Worm (Caenorhabditis elegans) whole organism, early embryonic: ENCODE data around the gene K02F3.9.

ENCODE experiments used
- B0310.2 ChIP-seq: sonication (generic microtip); optimal IDR thresholded peaks from 2 replicates; lab custom pipeline; 2016; ENCODE audit warnings: mild to moderate bottlenecking, missing genetic modification characterization, missing compliant biosample characterization
- F13C5.2 ChIP-seq: sonication (generic microtip); optimal IDR thresholded peaks from 2 replicates; lab custom pipeline; 2017; ENCODE audit warnings: mild to moderate bottlenecking, missing genetic modification characterization, inconsistent platforms, missing compliant biosample characterization
- aly-1 ChIP-seq: sonication (generic microtip); optimal IDR thresholded peaks from 2 replicates; lab custom pipeline; 2016; ENCODE audit warnings: missing genetic modification characterization, missing compliant biosample characterization
- ama-1 ChIP-seq: fragments of 150-350 bp; optimal IDR thresholded peaks from 2 replicates; lab custom pipeline; 2014
- ceh-13 ChIP-seq: fragments of 200-800 bp; sonication (Bioruptor generic); optimal IDR thresholded peaks from 2 replicates; lab custom pipeline; 2018; ENCODE audit warnings: mild to moderate bottlenecking, missing genetic modification characterization, missing compliant biosample characterization
- ceh-36 ChIP-seq: sonication (generic microtip); optimal IDR thresholded peaks from 2 replicates; lab custom pipeline; 2016; ENCODE audit warnings: missing genetic modification characterization, inconsistent platforms, missing compliant biosample characterization
- ets-7 ChIP-seq: sonication (generic microtip); optimal IDR thresholded peaks from 2 replicates; lab custom pipeline; 2016; ENCODE audit warnings: missing genotype, missing genetic modification characterization, missing compliant biosample characterization
- flt-1 ChIP-seq: fragments of 200-800 bp; sonication (Bioruptor generic); IDR thresholded peaks from 2 replicates; pipeline ENCODE4 v1.3.6; 2022; ENCODE audit warnings: missing genetic modification characterization, missing compliant biosample characterization
- hmbx-1 ChIP-seq: sonication (generic microtip); optimal IDR thresholded peaks from 2 replicates; lab custom pipeline; 2016; ENCODE audit warnings: mild to moderate bottlenecking, missing genetic modification characterization, missing compliant biosample characterization
- hmg-4 ChIP-seq: fragments of 200-800 bp; sonication (Bioruptor generic); optimal IDR thresholded peaks from 2 replicates; lab custom pipeline; 2018; ENCODE audit warnings: mild to moderate bottlenecking, missing genetic modification characterization, missing compliant biosample characterization
- hnd-1 ChIP-seq: sonication (generic microtip); optimal IDR thresholded peaks from 2 replicates; lab custom pipeline; 2016; ENCODE audit warnings: missing genetic modification characterization, missing compliant biosample characterization
- pes-1 ChIP-seq: fragments of 200-800 bp; sonication (Bioruptor generic); IDR thresholded peaks from 2 replicates; pipeline ENCODE4 v1.3.6; 2022; ENCODE audit warnings: missing genetic modification reagents, missing genetic modification characterization, missing compliant biosample characterization
- scrt-1 ChIP-seq: fragments of 200-800 bp; sonication (Bioruptor generic); IDR thresholded peaks from 2 replicates; pipeline ENCODE4 v1.3.6; 2022; ENCODE audit warnings: missing genetic modification characterization, missing compliant biosample characterization
- sea-1 ChIP-seq: fragments of 200-800 bp; sonication (Bioruptor generic); conservative IDR thresholded peaks from 2 replicates; pipeline ENCODE4 v1.3.6; 2022; ENCODE audit warnings: missing genetic modification characterization, missing compliant biosample characterization
- tbx-11 ChIP-seq: fragments of 200-800 bp; sonication (Bioruptor generic); IDR thresholded peaks from 2 replicates; pipeline ENCODE4 v1.3.6; 2022; ENCODE audit warnings: missing genetic modification characterization, missing compliant biosample characterization
- tbx-37 ChIP-seq: fragments of 200-800 bp; sonication (Bioruptor generic); conservative IDR thresholded peaks from 2 replicates; pipeline ENCODE4 v1.3.6; 2022; ENCODE audit warnings: missing genetic modification reagents, missing genetic modification characterization, missing compliant biosample characterization
- tra-4 ChIP-seq: sonication (generic microtip); optimal IDR thresholded peaks from 2 replicates; lab custom pipeline; 2017; ENCODE audit warnings: missing genetic modification characterization, missing compliant biosample characterization

Gene K02F3.9

DNA sequence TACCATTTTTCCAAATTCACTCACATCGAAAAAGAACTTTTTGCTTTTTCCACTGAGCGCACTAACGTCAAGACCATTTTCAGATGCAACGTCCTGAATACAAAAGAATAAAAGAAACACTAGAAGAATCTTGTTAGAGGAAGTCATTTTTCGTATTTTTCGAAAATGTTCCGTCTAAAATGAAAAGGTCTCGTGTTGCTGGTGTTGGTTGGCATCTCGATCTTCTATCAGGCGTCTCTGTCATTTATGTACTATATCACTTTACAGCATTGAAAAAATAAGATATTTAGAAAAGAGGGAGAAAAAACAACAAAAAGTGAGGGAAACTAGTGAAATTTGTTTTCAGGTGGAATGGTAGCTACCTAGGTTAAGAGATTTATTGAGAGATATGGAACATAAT, at the start of gene K02F3.9:
K02F3.9 (minus strand) TSS at position 190 of the 400 bp plus-strand sequence.
- TF ChIP-seq F13C5.2 (tag; lab: Kevin White, UChicago), result no peak
- TF ChIP-seq tbx-11, result no peak
- TF ChIP-seq pes-1, result no peak
- no peak for TF ChIP-seq tra-4
- TF ChIP-seq aly-1 (tag; lab: Kevin White, UChicago), result no peak
- no peak for TF ChIP-seq scrt-1 (GFP tag; lab: Robert Waterston, UW)
- no peak for TF ChIP-seq hmbx-1
- no peak for TF ChIP-seq ama-1 (lab: Kevin White, UChicago)

DNA sequence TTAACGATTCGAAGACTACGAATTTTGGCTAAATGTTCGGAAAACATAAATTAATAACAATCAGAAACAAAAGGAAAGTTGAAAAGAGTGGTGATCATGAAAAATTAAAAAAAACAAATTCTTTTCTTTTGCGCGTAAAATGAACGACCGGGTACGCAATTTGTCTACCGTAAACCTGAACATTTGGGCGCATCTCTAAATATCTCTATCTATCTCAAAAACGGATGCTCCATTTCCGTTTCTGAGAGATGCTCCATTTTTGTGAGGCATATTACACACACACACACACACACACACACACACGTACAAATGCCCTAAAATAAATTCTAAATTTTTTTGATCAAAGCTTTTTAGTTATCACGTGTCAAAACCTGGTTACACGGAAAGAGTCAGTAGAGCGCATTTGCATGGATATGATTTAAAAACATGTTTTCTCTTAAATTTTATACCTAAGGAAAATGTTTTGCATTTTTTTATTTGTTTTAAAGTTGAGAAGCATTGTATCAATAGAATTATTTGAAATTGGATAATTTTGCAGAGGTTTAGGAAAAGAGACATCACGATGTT, 47.9 kb upstream of the K02F3.9 start:
- TF ChIP-seq hmbx-1 (no peak), hnd-1 (tag; lab: Kevin White, UChicago) (no peak), sea-1 (GFP tag; lab: Robert Waterston, UW) (no peak), tbx-37 (GFP tag; lab: Robert Waterston, UW) (no peak), ama-1 (lab: Kevin White, UChicago) (no peak), hmg-4 (GFP tag; lab: Kevin White, UChicago) (no peak), ets-7 (tag; lab: Kevin White, UChicago) (no peak), F13C5.2 (tag; lab: Kevin White, UChicago) (no peak), B0310.2 (no peak), tbx-11 (no peak), scrt-1 (GFP tag; lab: Robert Waterston, UW) (no peak)

DNA sequence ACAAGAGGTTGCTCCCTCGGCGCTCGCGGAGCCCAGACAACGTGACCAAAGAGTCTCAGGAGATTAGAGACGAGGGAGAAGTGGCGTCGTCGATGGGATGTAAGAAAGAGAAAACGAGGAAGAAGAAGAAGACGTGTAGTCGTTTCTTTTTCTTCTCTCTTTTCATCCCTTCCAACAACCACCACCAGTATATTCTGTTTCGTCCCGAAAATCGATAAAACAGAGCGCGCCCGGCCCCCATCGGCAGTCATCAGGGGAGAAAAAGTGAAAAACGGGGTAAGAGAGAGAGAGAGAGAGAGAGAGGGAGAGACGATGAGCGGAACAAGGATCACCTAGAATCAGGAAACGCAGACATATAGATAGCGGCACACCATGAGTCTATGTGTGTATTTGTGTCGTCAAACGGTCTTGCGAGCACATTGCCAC, 46.7 kb upstream of the K02F3.9 start:
- TF ChIP-seq flt-1 (GFP tag; lab: Robert Waterston, UW), result 0 out of 2 replicates have a peak, but pooled peaks have one; percentile 25
- peak; percentile 28 for TF ChIP-seq aly-1 (tag; lab: Kevin White, UChicago)
- no peak for TF ChIP-seq sea-1 (GFP tag; lab: Robert Waterston, UW)
- TF ChIP-seq hmg-4 (GFP tag; lab: Kevin White, UChicago), result peak; percentile 26
- TF ChIP-seq tbx-11, result no peak
- no peak for TF ChIP-seq ceh-36 (tag; lab: Kevin White, UChicago)
- no peak for TF ChIP-seq hnd-1 (tag; lab: Kevin White, UChicago)
- TF ChIP-seq ama-1 (lab: Kevin White, UChicago), result no peak
- TF ChIP-seq pes-1, result no peak
- no peak for TF ChIP-seq ets-7 (tag; lab: Kevin White, UChicago)
- peak; percentile 51 for TF ChIP-seq F13C5.2 (tag; lab: Kevin White, UChicago)

DNA sequence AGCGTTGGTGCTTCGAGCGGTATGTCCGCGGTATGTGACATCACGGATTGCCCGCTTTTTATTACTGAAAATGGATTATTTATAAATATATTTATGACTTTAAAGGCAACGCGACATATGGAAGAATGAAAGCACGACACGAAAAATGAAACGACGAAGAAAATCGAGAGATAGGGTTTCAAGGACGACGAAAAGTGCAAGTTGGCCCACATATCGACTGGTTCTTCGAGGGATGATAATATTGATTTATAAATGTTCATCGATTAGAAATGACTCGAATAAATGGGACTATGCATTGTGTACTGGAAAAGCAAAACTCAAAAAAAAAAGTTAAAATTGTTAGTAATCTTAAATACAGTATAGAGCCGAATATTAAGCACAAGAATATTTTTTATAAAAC, 45.6 kb upstream of the K02F3.9 start, which contains the start of gene zer-1:
zer-1 (minus strand) TSS at position 68 of the 400 bp plus-strand sequence.
- TF ChIP-seq pes-1 (no peak), tbx-11 (no peak), sea-1 (GFP tag; lab: Robert Waterston, UW) (no peak), tra-4 (no peak), aly-1 (tag; lab: Kevin White, UChicago) (no peak), F13C5.2 (tag; lab: Kevin White, UChicago) (no peak), ceh-13 (GFP tag; lab: Kevin White, UChicago) (no peak), B0310.2 (no peak), hmbx-1 (no peak), hnd-1 (tag; lab: Kevin White, UChicago) (no peak), ets-7 (tag; lab: Kevin White, UChicago) (no peak), hmg-4 (GFP tag; lab: Kevin White, UChicago) (no peak), flt-1 (GFP tag; lab: Robert Waterston, UW) (no peak), scrt-1 (GFP tag; lab: Robert Waterston, UW) (no peak), ceh-36 (tag; lab: Kevin White, UChicago) (no peak), ama-1 (lab: Kevin White, UChicago) (no peak)

DNA sequence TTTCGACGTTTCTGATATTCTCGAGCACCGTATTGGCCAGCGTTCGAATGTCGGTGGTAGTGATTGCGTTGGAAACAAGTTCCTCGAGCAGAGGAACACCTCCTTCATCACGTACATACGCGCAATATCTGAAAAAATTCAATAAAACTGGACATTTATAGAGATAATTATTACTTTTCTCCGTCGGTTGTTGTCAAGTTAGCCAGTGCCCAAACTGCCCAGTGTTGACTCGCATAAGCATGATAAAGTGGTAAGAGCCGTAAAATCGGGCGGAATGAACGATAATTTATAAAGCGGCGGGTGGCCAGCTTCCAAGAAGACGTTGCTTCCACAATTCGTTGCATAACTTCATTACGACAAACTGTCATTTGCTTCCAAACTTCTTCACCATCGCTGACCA, 42.4 kb upstream of the K02F3.9 start:
- TF ChIP-seq scrt-1 (GFP tag; lab: Robert Waterston, UW), result no peak

DNA sequence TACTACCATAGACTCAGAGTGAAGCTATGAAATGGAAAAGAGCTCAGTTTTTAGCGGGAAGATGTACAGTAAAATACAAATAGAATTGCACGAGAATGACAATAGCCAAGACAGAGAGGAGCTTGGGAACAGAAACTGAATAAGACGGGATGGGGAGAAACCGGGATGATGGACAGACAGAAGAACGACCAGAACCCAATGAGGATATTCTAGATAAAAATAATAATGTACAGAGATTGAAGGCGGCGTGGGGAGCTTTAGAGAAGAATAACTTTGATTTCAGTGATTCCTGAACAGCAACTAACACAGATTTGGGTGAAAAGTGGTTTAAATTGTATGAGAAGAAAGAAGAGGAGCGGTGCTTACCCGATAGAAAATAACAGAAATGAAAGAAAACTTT, 40.3 kb upstream of the K02F3.9 start:
- TF ChIP-seq hnd-1 (tag; lab: Kevin White, UChicago) (no peak), hmbx-1 (no peak), tra-4 (no peak), tbx-37 (GFP tag; lab: Robert Waterston, UW) (no peak), ama-1 (lab: Kevin White, UChicago) (no peak), pes-1 (no peak), F13C5.2 (tag; lab: Kevin White, UChicago) (no peak), aly-1 (tag; lab: Kevin White, UChicago) (no peak), tbx-11 (no peak), ceh-13 (GFP tag; lab: Kevin White, UChicago) (no peak), B0310.2 (no peak)

DNA sequence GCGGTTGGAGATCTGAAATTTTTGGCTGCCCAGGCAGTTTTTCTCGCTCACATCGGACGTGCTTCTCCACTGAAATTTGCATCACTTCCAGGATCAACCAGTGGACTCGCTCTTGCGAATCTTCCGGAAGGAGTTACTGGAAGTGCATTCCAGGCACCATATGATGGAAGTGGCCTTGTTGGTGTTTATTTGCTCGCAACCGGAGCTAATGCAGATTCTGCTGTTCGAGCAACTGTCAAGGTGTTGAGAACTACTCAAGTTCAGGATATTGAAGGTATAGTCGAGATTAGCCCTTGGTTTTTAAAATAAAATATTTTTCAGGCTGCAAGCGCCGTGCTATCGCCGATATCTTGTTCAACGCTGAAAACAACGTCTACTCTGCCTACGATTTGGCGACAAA, 39.7 kb upstream of the K02F3.9 start:
- no peak for TF ChIP-seq tra-4
- no peak for TF ChIP-seq scrt-1 (GFP tag; lab: Robert Waterston, UW)
- no peak for TF ChIP-seq tbx-11
- TF ChIP-seq pes-1, result no peak
- no peak for TF ChIP-seq F13C5.2 (tag; lab: Kevin White, UChicago)
- no peak for TF ChIP-seq sea-1 (GFP tag; lab: Robert Waterston, UW)
- TF ChIP-seq hnd-1 (tag; lab: Kevin White, UChicago), result no peak
- no peak for TF ChIP-seq ets-7 (tag; lab: Kevin White, UChicago)
- TF ChIP-seq flt-1 (GFP tag; lab: Robert Waterston, UW), result no peak
- no peak for TF ChIP-seq aly-1 (tag; lab: Kevin White, UChicago)
- TF ChIP-seq tbx-37 (GFP tag; lab: Robert Waterston, UW), result no peak
- TF ChIP-seq ceh-36 (tag; lab: Kevin White, UChicago), result no peak
- no peak for TF ChIP-seq ama-1 (lab: Kevin White, UChicago)

DNA sequence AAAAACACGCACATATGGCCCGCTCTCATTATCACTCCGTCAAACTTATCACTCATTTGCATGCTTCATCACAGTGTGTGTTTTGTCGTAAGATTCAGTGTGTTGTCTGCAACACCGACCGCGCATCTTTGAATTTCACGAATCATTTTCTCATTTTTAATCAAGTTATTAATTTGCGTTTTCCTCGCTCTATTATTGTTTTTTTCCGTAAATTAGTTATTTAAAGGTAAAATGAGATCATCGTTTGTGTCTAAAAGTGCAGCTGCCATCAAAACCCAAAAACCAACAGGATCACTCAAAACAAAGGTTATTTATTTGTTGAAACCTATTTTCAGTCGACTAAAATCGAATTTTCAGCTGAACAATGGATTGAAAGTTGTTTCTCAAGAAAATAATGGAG, 38.5 kb upstream of the K02F3.9 start, which contains the start of the genes T24C4.5 and ucr-2.3:
T24C4.5 (minus strand) TSS at position 101 of the 400 bp plus-strand sequence.
ucr-2.3 (plus strand) TSS at position 227 of the 400 bp plus-strand sequence.
- TF ChIP-seq aly-1 (tag; lab: Kevin White, UChicago), result no peak
- TF ChIP-seq ceh-13 (GFP tag; lab: Kevin White, UChicago), result no peak
- no peak for TF ChIP-seq ets-7 (tag; lab: Kevin White, UChicago)
- TF ChIP-seq scrt-1 (GFP tag; lab: Robert Waterston, UW), result no peak
- no peak for TF ChIP-seq pes-1
- no peak for TF ChIP-seq ama-1 (lab: Kevin White, UChicago)
- TF ChIP-seq hmbx-1, result no peak
- TF ChIP-seq ceh-36 (tag; lab: Kevin White, UChicago), result no peak
- TF ChIP-seq sea-1 (GFP tag; lab: Robert Waterston, UW), result no peak
- TF ChIP-seq tbx-37 (GFP tag; lab: Robert Waterston, UW), result no peak
- TF ChIP-seq hmg-4 (GFP tag; lab: Kevin White, UChicago), result no peak
- no peak for TF ChIP-seq flt-1 (GFP tag; lab: Robert Waterston, UW)
- no peak for TF ChIP-seq tra-4
- TF ChIP-seq hnd-1 (tag; lab: Kevin White, UChicago), result no peak
- TF ChIP-seq tbx-11, result no peak
- TF ChIP-seq B0310.2, result no peak
- TF ChIP-seq F13C5.2 (tag; lab: Kevin White, UChicago), result no peak
